Worm (Caenorhabditis elegans): ENCODE data around the gene C35A11.4.
A peak's percentile ranks its signal among the peaks of the same experiment; 100 is the strongest.

The C35A11.4 gene

ce11 chrV:5426337-5426736 lies 33.4 kb upstream of the C35A11.4 start:
- TF ChIP-seq zfp-2 (tag; optimal IDR thresholded peaks at IDR 0.05) (no peak), snpc-1.2 (GFP tag; IDR thresholded peaks at IDR 0.05) (no peak), sdz-12 (GFP tag; optimal IDR thresholded peaks at IDR 0.05) (no peak), unc-62 (GFP tag; optimal IDR thresholded peaks at IDR 0.05 in 1 of 2) (peak in 1 of 2 experiments; percentile 32), unc-62 (tag; optimal IDR thresholded peaks at IDR 0.05) (no peak), ztf-11 (tag; optimal IDR thresholded peaks at IDR 0.05) (no peak), rbr-2 (tag; optimal IDR thresholded peaks at IDR 0.05) (no peak), mep-1 (tag; optimal IDR thresholded peaks at IDR 0.05) (no peak), ceh-28 (tag; optimal IDR thresholded peaks at IDR 0.05) (no peak), skn-1 (tag; optimal IDR thresholded peaks at IDR 0.05) (no peak)

- TF ChIP-seq saeg-2 (GFP tag; IDR thresholded peaks at IDR 0.05) (no peak), F49E8.2 (tag; optimal IDR thresholded peaks at IDR 0.05; ENCODE audit: borderline replicate concordance) (no peak), ztf-11 (tag; optimal IDR thresholded peaks at IDR 0.05) (no peak), hmg-1.1 (GFP tag; IDR thresholded peaks at IDR 0.05) (no peak), ZK546.5 (tag; optimal IDR thresholded peaks at IDR 0.05) (no peak), ama-1 (optimal IDR thresholded peaks at IDR 0.05) (no peak), nhr-237 (tag; optimal IDR thresholded peaks at IDR 0.05) (no peak), php-3 (GFP tag; IDR thresholded peaks at IDR 0.05) (0 out of 2 replicates have a peak, but pooled peaks have one; percentile 16), lin-29 (GFP tag; IDR thresholded peaks at IDR 0.05) (no peak), tra-1 (GFP tag; IDR thresholded peaks at IDR 0.05) (peak; percentile 85), dmd-6 (GFP tag; IDR thresholded peaks at IDR 0.05) (peak; percentile 95), R02D3.7 (tag; optimal IDR thresholded peaks at IDR 0.05) (no peak), nhr-11 (tag; optimal IDR thresholded peaks at IDR 0.05) (no peak), D1046.2 (GFP tag; IDR thresholded peaks at IDR 0.05) (no peak), daf-8 (GFP tag; IDR thresholded peaks at IDR 0.05) (no peak), skn-1 (tag; optimal IDR thresholded peaks at IDR 0.05) (no peak), ceh-44 (GFP tag; IDR thresholded peaks at IDR 0.05) (no peak), nhr-10 (tag; optimal IDR thresholded peaks at IDR 0.05) (peak; percentile 34), hlh-30 (tag; optimal IDR thresholded peaks at IDR 0.05; ENCODE audit: insufficient read depth) (peak; percentile 75), lir-3 (tag; optimal IDR thresholded peaks at IDR 0.05) (no peak), F37D6.2 (tag; optimal IDR thresholded peaks at IDR 0.05) (no peak), nhr-28 (tag; optimal IDR thresholded peaks at IDR 0.05) (peak; percentile 88), T26A8.4 (GFP tag; IDR thresholded peaks at IDR 0.05) (no peak), egl-27 (tag; optimal IDR thresholded peaks at IDR 0.05) (no peak), unc-130 (GFP tag; optimal IDR thresholded peaks at IDR 0.05) (no peak), lin-15B (tag; optimal IDR thresholded peaks at IDR 0.05) (no peak), fos-1 (tag; optimal IDR thresholded peaks at IDR 0.05) (no peak), Y105C5A.15 (GFP tag; IDR thresholded peaks at IDR 0.05) (no peak), cey-2 (tag; optimal IDR thresholded peaks at IDR 0.05; ENCODE audit: borderline replicate concordance, insufficient read depth) (no peak), zfp-2 (tag; optimal IDR thresholded peaks at IDR 0.05) (no peak), spr-3 (GFP tag; optimal IDR thresholded peaks at IDR 0.05) (no peak), lin-13 (GFP tag; optimal IDR thresholded peaks at IDR 0.05) (no peak), sdz-12 (GFP tag; optimal IDR thresholded peaks at IDR 0.05) (no peak), rbr-2 (tag; optimal IDR thresholded peaks at IDR 0.05) (no peak), mxl-2 (GFP tag; conservative IDR thresholded peaks at IDR 0.05) (no peak), vab-7 (GFP tag; IDR thresholded peaks at IDR 0.05) (no peak), mep-1 (tag; optimal IDR thresholded peaks at IDR 0.05) (no peak), ces-1 (GFP tag; optimal IDR thresholded peaks at IDR 0.05) (no peak), snpc-1.2 (GFP tag; IDR thresholded peaks at IDR 0.05) (no peak), ctbp-1 (GFP tag; IDR thresholded peaks at IDR 0.05) (no peak), F10B5.3 (tag; optimal IDR thresholded peaks at IDR 0.05) (no peak), ceh-20 (GFP tag; IDR thresholded peaks at IDR 0.05) (peak; percentile 79), jun-1 (tag; optimal IDR thresholded peaks at IDR 0.05) (no peak), dmd-8 (GFP tag; IDR thresholded peaks at IDR 0.05) (no peak), hlh-11 (tag; optimal IDR thresholded peaks at IDR 0.05) (peak; percentile 77), nhr-77 (tag; optimal IDR thresholded peaks at IDR 0.05) (peak; percentile 32), dmd-9 (GFP tag; IDR thresholded peaks at IDR 0.05) (no peak)
Observed at ce11 chrV:5425008-5425407, 32.1 kb upstream of the C35A11.4 start.

Data from whole organism, L4 larva.